Worm (Caenorhabditis elegans) whole organism, young adult: ENCODE data around the gene F19H6.5.

Experiments
- cebp-2 ChIP-seq: fragments of 200-800 bp; sonication (Bioruptor generic); IDR thresholded peaks from 2 replicates; pipeline ENCODE4 v1.3.6; 2022; ENCODE audit warnings: missing genetic modification characterization, missing compliant biosample characterization
- ceh-91 ChIP-seq: fragments of 200-800 bp; sonication (Bioruptor generic); IDR thresholded peaks from 2 replicates; pipeline ENCODE4 v1.3.6; 2022; ENCODE audit warnings: missing genetic modification reagents, missing genetic modification characterization, missing compliant biosample characterization
- lin-26 ChIP-seq: fragments of 200-800 bp; sonication (Bioruptor generic); IDR thresholded peaks from 2 replicates; pipeline ENCODE4 v1.3.6; 2022; ENCODE audit warnings: missing genetic modification reagents, missing genetic modification characterization, missing compliant biosample characterization
- nhr-179 ChIP-seq: sonication (generic microtip); optimal IDR thresholded peaks from 2 replicates; lab custom pipeline; 2016; ENCODE audit warnings: mild to moderate bottlenecking, missing genetic modification characterization, missing compliant biosample characterization

DNA sequence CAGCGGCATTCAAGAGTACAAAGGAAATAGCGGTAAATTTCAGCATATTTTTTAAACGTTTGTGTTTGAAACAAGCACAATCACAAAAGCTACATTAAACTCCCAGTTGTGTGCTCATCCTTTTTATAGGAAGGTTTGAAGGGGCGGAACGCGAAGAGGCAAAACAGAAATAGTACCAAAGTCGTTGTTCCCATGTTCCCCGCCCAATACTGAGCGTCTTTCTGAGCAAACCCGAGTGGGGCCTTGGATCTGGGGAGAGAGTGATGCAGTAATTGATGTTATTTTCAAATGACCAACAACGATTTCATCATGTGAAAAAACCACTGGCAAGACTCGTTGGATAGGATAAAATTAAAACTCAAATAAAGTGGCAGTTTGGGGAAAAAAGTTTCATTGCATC, 23.4 kb downstream of the F19H6.5 start, which contains the start of gene zig-2:
- TF ChIP-seq cebp-2 (GFP tag; lab: Robert Waterston, UW) (no peak), nhr-179 (tag; lab: Kevin White, UChicago) (no peak), lin-26 (GFP tag; lab: Robert Waterston, UW) (no peak), ceh-91 (GFP tag; lab: Robert Waterston, UW) (no peak)
